Worm (Caenorhabditis elegans): ENCODE measurements around the gene nhr-242.

The nhr-242 gene

ce11 chrIV:2551838-2552237 is 29.5 kb downstream of the nhr-242 start:
- TF ChIP-seq F55B11.4 (tag; optimal IDR thresholded peaks at IDR 0.05; ENCODE audit: borderline replicate concordance, insufficient read depth) (no peak), egrh-3 (GFP tag; IDR thresholded peaks at IDR 0.05) (peak; percentile 59; the same call in 1 of the 2 replicates)

DNA sequence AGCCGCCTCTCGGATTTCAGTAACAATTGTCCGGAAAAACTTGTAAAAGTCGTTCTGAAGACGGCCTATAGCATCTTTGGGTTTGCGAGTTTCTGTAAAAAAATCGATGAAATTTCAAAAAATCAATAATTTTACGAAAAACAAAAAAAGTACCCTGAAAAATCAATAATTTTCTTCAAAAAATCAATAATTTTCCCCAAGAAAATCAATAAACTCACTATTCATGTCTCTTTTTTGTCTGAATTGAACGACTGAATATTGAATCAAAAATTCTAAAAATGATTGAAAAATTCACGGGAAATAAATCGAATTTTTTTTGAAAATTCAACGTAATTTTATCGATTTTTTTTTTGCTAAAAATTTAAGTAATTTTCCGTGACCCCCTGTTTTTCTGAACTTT is 30.0 kb downstream of the nhr-242 start, which contains the start of gene Y69A2AR.23:
Y69A2AR.23 (minus strand) TSS at position 267 of the 400 bp plus-strand sequence.
- no peak for TF ChIP-seq F33H1.4 (GFP tag; IDR thresholded peaks at IDR 0.05)
- no peak for TF ChIP-seq dox-1 (GFP tag; IDR thresholded peaks at IDR 0.05)
- TF ChIP-seq T26A5.8 (tag; optimal IDR thresholded peaks at IDR 0.05): no peak
- TF ChIP-seq lin-54 (GFP tag; optimal IDR thresholded peaks at IDR 0.05): no peak
- no peak for TF ChIP-seq sdz-38 (tag; optimal IDR thresholded peaks at IDR 0.05)
- TF ChIP-seq ztf-18 (tag; optimal IDR thresholded peaks at IDR 0.05): no peak
- no peak for TF ChIP-seq madf-3 (GFP tag; IDR thresholded peaks at IDR 0.05)
- no peak for TF ChIP-seq K12H6.12 (tag; optimal IDR thresholded peaks at IDR 0.05)
- no peak for TF ChIP-seq mxl-1 (tag; optimal IDR thresholded peaks at IDR 0.05)
- no peak for TF ChIP-seq Y67H2A.10 (GFP tag; conservative IDR thresholded peaks at IDR 0.05)
- TF ChIP-seq ceh-40 (GFP tag; IDR thresholded peaks at IDR 0.05): no peak
- TF ChIP-seq nhr-80 (tag; optimal IDR thresholded peaks at IDR 0.05): no peak
- TF ChIP-seq hmg-20 (GFP tag; IDR thresholded peaks at IDR 0.05): no peak
- TF ChIP-seq nhr-120 (GFP tag; IDR thresholded peaks at IDR 0.05): no peak
- TF ChIP-seq lsy-27 (tag; optimal IDR thresholded peaks at IDR 0.05; ENCODE audit: borderline replicate concordance, insufficient read depth): no peak
- no peak for TF ChIP-seq snpc-4 (GFP tag; optimal IDR thresholded peaks at IDR 0.05)
- TF ChIP-seq snpc-4 (tag; optimal IDR thresholded peaks at IDR 0.05): no peak
- TF ChIP-seq let-526 (GFP tag; IDR thresholded peaks at IDR 0.05): no peak
- no peak for TF ChIP-seq fkh-3 (tag; optimal IDR thresholded peaks at IDR 0.05)

DNA sequence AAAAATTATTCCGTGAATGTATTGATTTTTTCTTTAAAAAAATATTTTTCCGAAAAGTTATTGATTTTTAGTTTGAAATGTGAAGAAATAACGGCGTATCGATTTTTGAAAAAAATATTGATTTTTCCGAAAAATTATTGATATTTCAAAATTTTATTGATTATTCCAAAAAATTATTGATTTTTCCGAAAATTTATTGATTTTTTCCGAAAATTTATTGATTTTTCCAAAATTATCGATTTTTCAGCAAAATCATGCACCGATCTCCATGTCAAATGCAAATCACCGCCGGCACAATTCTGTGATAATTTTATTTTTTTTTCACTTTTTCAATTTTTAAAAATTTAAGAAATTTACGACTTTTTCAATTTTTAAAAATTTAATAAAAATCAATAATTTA is 31.8 kb downstream of the nhr-242 start:
- TF ChIP-seq dpl-1 (GFP tag; optimal IDR thresholded peaks at IDR 0.05) (no peak), hmg-1.2 (GFP tag; IDR thresholded peaks at IDR 0.05) (no peak), C06A6.2 (GFP tag; conservative IDR thresholded peaks at IDR 0.05) (no peak), nhr-90 (tag; optimal IDR thresholded peaks at IDR 0.05) (no peak), ceh-40 (GFP tag; IDR thresholded peaks at IDR 0.05) (no peak), F57C9.4 (tag; optimal IDR thresholded peaks at IDR 0.05) (no peak), F55B11.4 (tag; optimal IDR thresholded peaks at IDR 0.05; ENCODE audit: borderline replicate concordance, insufficient read depth) (no peak), madf-6 (GFP tag; IDR thresholded peaks at IDR 0.05) (no peak), lsl-1 (GFP tag; optimal IDR thresholded peaks at IDR 0.05) (no peak), snpc-4 (GFP tag; optimal IDR thresholded peaks at IDR 0.05) (no peak), snpc-4 (tag; optimal IDR thresholded peaks at IDR 0.05) (no peak)

ce11 chrIV:2548766-2549165 is 32.6 kb downstream of the nhr-242 start:
- no peak for TF ChIP-seq gei-17 (GFP tag; optimal IDR thresholded peaks at IDR 0.05)
- no peak for TF ChIP-seq Y79H2A.3 (GFP tag; conservative IDR thresholded peaks at IDR 0.05)
- no peak for TF ChIP-seq ztf-26 (tag; optimal IDR thresholded peaks at IDR 0.05)
- TF ChIP-seq T26A5.8 (tag; optimal IDR thresholded peaks at IDR 0.05): no peak
- no peak for TF ChIP-seq ceh-40 (GFP tag; IDR thresholded peaks at IDR 0.05)
- no peak for TF ChIP-seq cebp-2 (GFP tag; IDR thresholded peaks at IDR 0.05)
- no peak for TF ChIP-seq lsy-27 (tag; optimal IDR thresholded peaks at IDR 0.05; ENCODE audit: borderline replicate concordance, insufficient read depth)
- no peak for TF ChIP-seq B0261.1 (tag; optimal IDR thresholded peaks at IDR 0.05)
- TF ChIP-seq efl-1 (GFP tag; optimal IDR thresholded peaks at IDR 0.05): no peak
- no peak for TF ChIP-seq cebp-1 (GFP tag; IDR thresholded peaks at IDR 0.05)
- TF ChIP-seq cebp-1 (tag; optimal IDR thresholded peaks at IDR 0.05): no peak
- no peak for TF ChIP-seq F22D6.2 (tag; optimal IDR thresholded peaks at IDR 0.05)
- TF ChIP-seq hrde-1 (tag; optimal IDR thresholded peaks at IDR 0.05; ENCODE audit: borderline replicate concordance): no peak
- no peak for TF ChIP-seq lin-26 (GFP tag; IDR thresholded peaks at IDR 0.05)
- TF ChIP-seq tbx-9 (tag; optimal IDR thresholded peaks at IDR 0.05; ENCODE audit: borderline replicate concordance): no peak
- TF ChIP-seq ceh-100 (GFP tag; IDR thresholded peaks at IDR 0.05): no peak
- TF ChIP-seq let-526 (GFP tag; IDR thresholded peaks at IDR 0.05): no peak
- TF ChIP-seq dox-1 (GFP tag; IDR thresholded peaks at IDR 0.05): no peak
- no peak for TF ChIP-seq snpc-4 (GFP tag; optimal IDR thresholded peaks at IDR 0.05)
- no peak for TF ChIP-seq snpc-4 (tag; optimal IDR thresholded peaks at IDR 0.05)
- TF ChIP-seq rpc-1 (optimal IDR thresholded peaks at IDR 0.05): no peak
- TF ChIP-seq rpc-1 (tag; optimal IDR thresholded peaks at IDR 0.05): no peak
